Fruit fly (Drosophila melanogaster): ENCODE measurements around the gene CG13078.
A peak's percentile ranks its signal among the peaks of the same experiment; 100 is the strongest.

CG13078 gene

DNA sequence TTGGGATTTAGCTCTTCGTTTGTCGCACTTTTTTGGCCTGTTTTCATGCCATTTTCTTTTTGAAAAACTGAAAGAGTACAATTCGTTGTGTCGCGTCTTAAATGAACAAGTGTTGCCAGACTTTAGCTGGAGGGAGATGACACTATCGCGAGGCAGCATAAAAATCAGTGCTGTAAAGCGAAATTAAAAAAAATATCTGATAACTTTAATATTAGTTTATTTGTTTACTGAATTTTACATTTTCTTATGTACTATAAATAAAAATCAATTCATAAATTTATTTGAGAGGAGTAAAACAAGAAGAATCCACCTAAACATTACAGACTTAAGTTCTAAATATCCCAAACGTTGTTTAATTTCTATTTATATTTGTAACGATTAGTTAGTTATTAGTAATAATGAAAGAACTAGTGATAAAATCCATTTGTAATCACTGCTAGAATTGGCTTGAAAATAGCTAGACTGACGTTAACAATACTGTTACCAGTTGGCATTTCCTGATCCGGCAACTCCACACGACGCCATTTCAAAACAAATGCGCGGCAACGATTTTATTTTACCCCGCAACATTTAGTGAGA, 13.5 kb downstream of the CG13078 start, which contains the start of the genes spi and msb1l (continued):
- TF ChIP-seq dimm (GFP tag; IDR thresholded peaks at IDR 0.05): no peak
- no peak for TF ChIP-seq HmgD (GFP tag; optimal IDR thresholded peaks at IDR 0.05)
- peak; percentile 82 for TF ChIP-seq nmo (GFP tag; optimal IDR thresholded peaks at IDR 0.05)
- 0 out of 2 replicates have a peak, but pooled peaks have one; percentile 3 for TF ChIP-seq CG17328 (GFP tag; IDR thresholded peaks at IDR 0.05)
- TF ChIP-seq pum (GFP tag; optimal IDR thresholded peaks at IDR 0.05): no peak
- peak; percentile 63; the same call in 3 of the 4 replicates for TF ChIP-seq Dll (GFP tag; IDR thresholded peaks at IDR 0.05; ENCODE audit: partially characterized antibody)
- TF ChIP-seq CG31441 (GFP tag; IDR thresholded peaks at IDR 0.05): peak; percentile 57; the same call in 1 of the 2 replicates
- peak; percentile 76 for TF ChIP-seq Sry-δ (GFP tag; optimal IDR thresholded peaks at IDR 0.05)
- no peak for TF ChIP-seq kni (GFP tag; optimal IDR thresholded peaks at IDR 0.05)
- TF ChIP-seq CG30020 (tag; optimal IDR thresholded peaks at IDR 0.05): peak; percentile 69
- TF ChIP-seq CG12236 (GFP tag; optimal IDR thresholded peaks at IDR 0.05): no peak
- peak; percentile 33 for TF ChIP-seq CG9797 (GFP tag; optimal IDR thresholded peaks at IDR 0.05)
- no peak for TF ChIP-seq CG12071 (GFP tag; optimal IDR thresholded peaks at IDR 0.05)
- no peak for TF ChIP-seq CG1233 (GFP tag; optimal IDR thresholded peaks at IDR 0.05)
- TF ChIP-seq Fer1 (GFP tag; optimal IDR thresholded peaks at IDR 0.05): no peak
- TF ChIP-seq CG14965 (GFP tag; optimal IDR thresholded peaks at IDR 0.05; ENCODE audit: borderline replicate concordance): no peak
- no peak for TF ChIP-seq CG16779 (GFP tag; IDR thresholded peaks at IDR 0.05)
- TF ChIP-seq CG9932 (GFP tag; IDR thresholded peaks at IDR 0.05): peak; percentile 81
- TF ChIP-seq en (GFP tag; optimal IDR thresholded peaks at IDR 0.05): no peak
- peak; percentile 62 for TF ChIP-seq grau (tag; optimal IDR thresholded peaks at IDR 0.05)
- no peak for TF ChIP-seq disco-r (GFP tag; optimal IDR thresholded peaks at IDR 0.05)
- TF ChIP-seq rib (GFP tag; IDR thresholded peaks at IDR 0.05): no peak
- TF ChIP-seq vnd (GFP tag; IDR thresholded peaks at IDR 0.05; ENCODE audit: partially characterized antibody): peak; percentile 45; the same call in 1 of the 3 replicates
- TF ChIP-seq Max (GFP tag; optimal IDR thresholded peaks at IDR 0.05): no peak
- TF ChIP-seq CG10979 (tag; optimal IDR thresholded peaks at IDR 0.05): peak; percentile 19
- no peak for TF ChIP-seq ac (GFP tag; optimal IDR thresholded peaks at IDR 0.05)
- peak; percentile 47; the same call in 1 of the 2 replicates for TF ChIP-seq unc-4 (GFP tag; IDR thresholded peaks at IDR 0.05; ENCODE audit: partially characterized antibody)
- TF ChIP-seq bcd (GFP tag; optimal IDR thresholded peaks at IDR 0.05): peak; percentile 34
- peak; percentile 87 for TF ChIP-seq Sry-β (GFP tag; optimal IDR thresholded peaks at IDR 0.05)
- TF ChIP-seq CG3726 (GFP tag; IDR thresholded peaks at IDR 0.05): no peak
- no peak for TF ChIP-seq abd-A (tag; optimal IDR thresholded peaks at IDR 0.05)
- no peak for TF ChIP-seq pb (GFP tag; optimal IDR thresholded peaks at IDR 0.05)
- peak; percentile 38 for TF ChIP-seq CG3281 (GFP tag; optimal IDR thresholded peaks at IDR 0.05)
- TF ChIP-seq CG5180 (GFP tag; optimal IDR thresholded peaks at IDR 0.05): no peak
- TF ChIP-seq Atf3 (GFP tag; optimal IDR thresholded peaks at IDR 0.05): no peak
- no peak for TF ChIP-seq Tbp (GFP tag; optimal IDR thresholded peaks at IDR 0.05)
- no peak for TF ChIP-seq btn (GFP tag; optimal IDR thresholded peaks at IDR 0.05)
- TF ChIP-seq CG17912 (GFP tag; optimal IDR thresholded peaks at IDR 0.05): no peak
- TF ChIP-seq pita (GFP tag; optimal IDR thresholded peaks at IDR 0.05): no peak
- no peak for TF ChIP-seq CG7271 (tag; optimal IDR thresholded peaks at IDR 0.05)
- TF ChIP-seq CG2678 (tag; optimal IDR thresholded peaks at IDR 0.05): peak; percentile 65
- peak; percentile 55 for TF ChIP-seq CG2120 (GFP tag; optimal IDR thresholded peaks at IDR 0.05)
- TF ChIP-seq Fer2 (tag; optimal IDR thresholded peaks at IDR 0.05): peak; percentile 42
- TF ChIP-seq CG34224 (GFP tag; IDR thresholded peaks at IDR 0.05; ENCODE audit: partially characterized antibody): no peak
- TF ChIP-seq nom (GFP tag; optimal IDR thresholded peaks at IDR 0.05): no peak
- no peak for TF ChIP-seq ab (GFP tag; optimal IDR thresholded peaks at IDR 0.05)
- no peak for TF ChIP-seq Stat92E (GFP tag; optimal IDR thresholded peaks at IDR 0.05)
- peak; percentile 4 for TF ChIP-seq HHEX (GFP tag; optimal IDR thresholded peaks at IDR 0.05)
- no peak for TF ChIP-seq CG11093 (GFP tag; IDR thresholded peaks at IDR 0.05)
